Worm (Caenorhabditis elegans): Measurements from ENCODE around the gene H12D21.5.

ce11 chrV:14907445-14907844 lies 13.6 kb downstream of the H12D21.5 start:
- TF ChIP-seq unc-62 (GFP tag; optimal IDR thresholded peaks at IDR 0.05) (no peak), ama-1 (optimal IDR thresholded peaks at IDR 0.05) (no peak), nhr-11 (tag; optimal IDR thresholded peaks at IDR 0.05) (no peak), ztf-4 (tag; optimal IDR thresholded peaks at IDR 0.05) (no peak), elt-3 (tag; optimal IDR thresholded peaks at IDR 0.05) (no peak), alr-1 (tag; optimal IDR thresholded peaks at IDR 0.05) (no peak), lin-11 (tag; optimal IDR thresholded peaks at IDR 0.05) (no peak), nhr-6 (tag; optimal IDR thresholded peaks at IDR 0.05) (no peak), F13H6.1 (tag; optimal IDR thresholded peaks at IDR 0.05) (no peak), snpc-4 (tag; optimal IDR thresholded peaks at IDR 0.05) (no peak), fos-1 (tag; optimal IDR thresholded peaks at IDR 0.05) (no peak), ceh-82 (tag; optimal IDR thresholded peaks at IDR 0.05) (no peak), aly-2 (tag; optimal IDR thresholded peaks at IDR 0.05) (no peak)
